Worm (Caenorhabditis elegans) whole organism, late embryonic: ENCODE data around the gene M28.8.

Experiments used
- Y22D7AL.16 ChIP-seq: sonication (generic microtip); optimal IDR thresholded peaks from 2 replicates; lab custom pipeline; 2016; ENCODE audit warnings: missing genetic modification characterization, missing compliant biosample characterization
- ama-1 ChIP-seq: fragments of 150-350 bp; optimal IDR thresholded peaks from 2 replicates; lab custom pipeline; 2014
- ets-4 ChIP-seq: sonication (generic microtip); optimal IDR thresholded peaks from 2 replicates; lab custom pipeline; 2016; ENCODE audit warnings: missing genetic modification characterization, missing compliant biosample characterization
- fkh-10 ChIP-seq: fragments of 150-350 bp; optimal IDR thresholded peaks from 2 replicates; lab custom pipeline; 2014; ENCODE audit warnings: missing biosample characterization, missing genetic modification reagents, missing genetic modification characterization
- hlh-30 ChIP-seq: sonication (generic microtip); optimal IDR thresholded peaks from 2 replicates; lab custom pipeline; 2017; ENCODE audit warnings: antibody characterized with exemption, missing genetic modification characterization, missing compliant biosample characterization; ENCODE audit not compliant: insufficient read depth
- pha-4 ChIP-seq: fragments of 150-350 bp; optimal IDR thresholded peaks from 2 replicates; lab custom pipeline; 2018; ENCODE audit warnings: missing biosample characterization, missing genetic modification reagents, missing genetic modification characterization
- pqm-1 ChIP-seq: sonication (generic microtip); optimal IDR thresholded peaks from 2 replicates; lab custom pipeline; 2016; ENCODE audit warnings: missing genetic modification characterization, missing compliant biosample characterization
- unc-55 ChIP-seq: sonication (generic microtip); optimal IDR thresholded peaks from 2 replicates; lab custom pipeline; 2017; ENCODE audit warnings: missing biosample characterization, missing genetic modification reagents, missing genetic modification characterization
- zip-5 ChIP-seq: sonication (generic microtip); optimal IDR thresholded peaks from 2 replicates; lab custom pipeline; 2016; ENCODE audit warnings: missing genetic modification characterization, missing compliant biosample characterization

DNA sequence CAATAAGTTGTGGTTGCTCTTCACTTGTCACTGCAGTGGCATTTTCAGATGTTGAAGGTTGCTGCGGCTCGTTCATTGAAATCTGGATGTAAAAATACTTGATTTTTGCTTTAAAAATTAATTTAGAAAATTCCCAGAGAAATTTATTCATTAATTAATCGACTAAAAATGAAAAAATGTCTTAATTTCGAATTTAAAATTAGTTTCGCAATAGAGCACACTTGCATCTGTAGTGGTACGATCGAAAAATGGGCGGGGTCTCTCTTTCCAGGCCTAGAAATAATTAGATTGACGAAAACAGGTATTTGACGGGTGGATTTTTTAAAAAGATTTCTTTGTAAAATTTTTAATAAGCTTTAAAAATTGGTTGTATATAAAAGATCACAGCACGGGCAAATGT lies 34.6 kb downstream of the M28.8 start, which contains the start of gene D2089.8:
- no peak for TF ChIP-seq fkh-10 (GFP tag; lab: Kevin White, UChicago)
- no peak for TF ChIP-seq hlh-30 (tag; lab: Kevin White, UChicago)
- no peak for TF ChIP-seq pqm-1
- TF ChIP-seq zip-5 (tag; lab: Kevin White, UChicago): no peak
- TF ChIP-seq ama-1: no peak
- no peak for TF ChIP-seq Y22D7AL.16 (tag; lab: Kevin White, UChicago)
- TF ChIP-seq ets-4 (tag; lab: Kevin White, UChicago): no peak
- TF ChIP-seq pha-4 (tag; lab: Kevin White, UChicago): no peak
- TF ChIP-seq unc-55 (GFP tag; lab: Kevin White, UChicago): no peak
